Worm (Caenorhabditis elegans) whole organism, late embryonic: Measurements from ENCODE around the gene ZK809.1.

ENCODE experiments used
- C08G9.2 ChIP-seq: sonication (generic microtip); optimal IDR thresholded peaks from 2 replicates; lab custom pipeline; 2016; ENCODE audit warnings: mild to moderate bottlenecking, missing genetic modification characterization, moderate library complexity, missing compliant biosample characterization
- K02D7.2 ChIP-seq: sonication (generic microtip); optimal IDR thresholded peaks from 2 replicates; lab custom pipeline; 2017; ENCODE audit warnings: mild to moderate bottlenecking, missing genetic modification characterization, missing compliant biosample characterization
- T23F11.4 ChIP-seq: fragments of 200-800 bp; sonication (Bioruptor generic); optimal IDR thresholded peaks from 2 replicates; lab custom pipeline; 2018; ENCODE audit warnings: mild to moderate bottlenecking, missing genetic modification characterization, missing compliant biosample characterization
- Y22D7AL.16 ChIP-seq: sonication (generic microtip); optimal IDR thresholded peaks from 2 replicates; lab custom pipeline; 2016; ENCODE audit warnings: missing genetic modification characterization, missing compliant biosample characterization
- ceh-14 ChIP-seq: sonication (generic microtip); optimal IDR thresholded peaks from 2 replicates; lab custom pipeline; 2016; ENCODE audit warnings: missing genotype, missing genetic modification characterization, missing compliant biosample characterization
- ceh-18 ChIP-seq: sonication (generic microtip); optimal IDR thresholded peaks from 2 replicates; lab custom pipeline; 2016; ENCODE audit warnings: missing genetic modification characterization, missing compliant biosample characterization
- ceh-19 ChIP-seq: fragments of 200-800 bp; sonication (Bioruptor generic); optimal IDR thresholded peaks from 2 replicates; lab custom pipeline; 2018; ENCODE audit warnings: mild to moderate bottlenecking, missing genetic modification characterization, missing compliant biosample characterization
- ceh-24 ChIP-seq: sonication (generic microtip); optimal IDR thresholded peaks from 2 replicates; lab custom pipeline; 2016; ENCODE audit warnings: mild to moderate bottlenecking, missing genetic modification characterization, missing compliant biosample characterization
- ceh-30 ChIP-seq: fragments of 150-350 bp; optimal IDR thresholded peaks from 2 replicates; lab custom pipeline; 2014; ENCODE audit warnings: missing biosample characterization, missing genetic modification characterization
- ceh-34 ChIP-seq: sonication (generic microtip); optimal IDR thresholded peaks from 2 replicates; lab custom pipeline; 2016; ENCODE audit warnings: mild to moderate bottlenecking, missing genetic modification characterization, missing compliant biosample characterization
- ceh-48 ChIP-seq: sonication (generic microtip); optimal IDR thresholded peaks from 2 replicates; lab custom pipeline; 2016; ENCODE audit warnings: missing genetic modification characterization, inconsistent platforms, missing compliant biosample characterization
- ceh-9 ChIP-seq: sonication (generic microtip); optimal IDR thresholded peaks from 2 replicates; lab custom pipeline; 2016; ENCODE audit warnings: mild to moderate bottlenecking, missing genetic modification characterization, inconsistent platforms, missing compliant biosample characterization
- che-1 ChIP-seq: sonication (generic microtip); optimal IDR thresholded peaks from 2 replicates; lab custom pipeline; 2016; ENCODE audit warnings: mild to moderate bottlenecking, missing genetic modification characterization, missing compliant biosample characterization
- dmd-4 ChIP-seq: sonication (generic microtip); optimal IDR thresholded peaks from 2 replicates; lab custom pipeline; 2016; ENCODE audit warnings: borderline replicate concordance, missing genetic modification characterization, missing compliant biosample characterization
- dve-1 ChIP-seq: sonication (generic microtip); optimal IDR thresholded peaks from 2 replicates; lab custom pipeline; 2017; ENCODE audit warnings: antibody characterized with exemption, mild to moderate bottlenecking, missing genetic modification characterization, missing compliant biosample characterization
- ets-4 ChIP-seq: sonication (generic microtip); optimal IDR thresholded peaks from 2 replicates; lab custom pipeline; 2016; ENCODE audit warnings: missing genetic modification characterization, missing compliant biosample characterization
- fkh-6 ChIP-seq: sonication (generic microtip); optimal IDR thresholded peaks from 2 replicates; lab custom pipeline; 2016; ENCODE audit warnings: missing genetic modification characterization, missing compliant biosample characterization
- gmeb-2 ChIP-seq: sonication (generic microtip); optimal IDR thresholded peaks from 2 replicates; lab custom pipeline; 2016; ENCODE audit warnings: missing genetic modification characterization, inconsistent platforms, missing compliant biosample characterization
- hlh-13 ChIP-seq: fragments of 200-800 bp; sonication (Bioruptor generic); optimal IDR thresholded peaks from 2 replicates; lab custom pipeline; 2018; ENCODE audit warnings: mild to moderate bottlenecking, missing genetic modification characterization, missing compliant biosample characterization
- hlh-8 ChIP-seq: sonication (generic microtip); optimal IDR thresholded peaks from 2 replicates; lab custom pipeline; 2016; ENCODE audit warnings: missing genotype, missing genetic modification characterization, missing compliant biosample characterization
- lim-6 ChIP-seq: sonication (generic microtip); optimal IDR thresholded peaks from 2 replicates; lab custom pipeline; 2016; ENCODE audit warnings: missing genetic modification characterization, missing compliant biosample characterization
- mec-3 ChIP-seq: sonication (generic microtip); optimal IDR thresholded peaks from 2 replicates; lab custom pipeline; 2016; ENCODE audit warnings: borderline replicate concordance, missing genetic modification characterization, missing compliant biosample characterization
- nfya-1 ChIP-seq: sonication (generic microtip); optimal IDR thresholded peaks from 2 replicates; lab custom pipeline; 2017; ENCODE audit warnings: missing genetic modification characterization, mild to moderate bottlenecking, missing compliant biosample characterization, antibody characterized with exemption, moderate library complexity
- nhr-11 ChIP-seq: fragments of 150-350 bp; optimal IDR thresholded peaks from 2 replicates; lab custom pipeline; 2014; ENCODE audit warnings: missing biosample characterization, missing genetic modification characterization
- npax-4 ChIP-seq: sonication (generic microtip); optimal IDR thresholded peaks from 2 replicates; lab custom pipeline; 2016; ENCODE audit warnings: missing genetic modification characterization, missing compliant biosample characterization
- odd-2 ChIP-seq: sonication (generic microtip); optimal IDR thresholded peaks from 2 replicates; lab custom pipeline; 2017; ENCODE audit warnings: antibody characterized with exemption, mild to moderate bottlenecking, missing genetic modification characterization, missing compliant biosample characterization
- pag-3 ChIP-seq: sonication (generic microtip); optimal IDR thresholded peaks from 2 replicates; lab custom pipeline; 2016; ENCODE audit warnings: missing compliant biosample characterization, missing genetic modification characterization, borderline replicate concordance
- pax-1 ChIP-seq: fragments of 150-350 bp; optimal IDR thresholded peaks from 2 replicates; lab custom pipeline; 2014; ENCODE audit warnings: missing biosample characterization, missing genetic modification characterization
- pqm-1 ChIP-seq: sonication (generic microtip); optimal IDR thresholded peaks from 2 replicates; lab custom pipeline; 2016; ENCODE audit warnings: missing genetic modification characterization, missing compliant biosample characterization
- pros-1 ChIP-seq: fragments of 150-350 bp; optimal IDR thresholded peaks from 2 replicates; lab custom pipeline; 2014; ENCODE audit warnings: missing biosample characterization, missing genetic modification reagents, missing genetic modification characterization
- ref-2 ChIP-seq: sonication (generic microtip); optimal IDR thresholded peaks from 2 replicates; lab custom pipeline; 2016; ENCODE audit warnings: missing genetic modification characterization, missing compliant biosample characterization
- rnt-1 ChIP-seq: sonication (generic microtip); optimal IDR thresholded peaks from 2 replicates; lab custom pipeline; 2016; ENCODE audit warnings: missing genetic modification characterization, missing compliant biosample characterization
- sdc-2 ChIP-seq: sonication (generic microtip); optimal IDR thresholded peaks from 2 replicates; lab custom pipeline; 2016; ENCODE audit warnings: missing genotype, missing genetic modification characterization, missing compliant biosample characterization
- sox-2 ChIP-seq: fragments of 200-800 bp; sonication (Bioruptor generic); IDR thresholded peaks from 2 replicates; pipeline ENCODE4 v1.3.6; 2022; ENCODE audit warnings: missing genetic modification reagents, missing genetic modification characterization, missing compliant biosample characterization
- sox-4 ChIP-seq: sonication (generic microtip); optimal IDR thresholded peaks from 2 replicates; lab custom pipeline; 2017; ENCODE audit warnings: mild to moderate bottlenecking, missing genetic modification characterization, inconsistent platforms, missing compliant biosample characterization
- syd-9 ChIP-seq: sonication (generic microtip); optimal IDR thresholded peaks from 2 replicates; lab custom pipeline; 2016; ENCODE audit warnings: mild to moderate bottlenecking, missing genetic modification characterization, moderate library complexity, missing compliant biosample characterization
- unc-3 ChIP-seq, 2 experiments: fragments of 200-800 bp in 1 of 2; sonication (Bioruptor generic) in 1 of 2; sonication (generic microtip) in 1 of 2; conservative IDR thresholded peaks in 1 of 2; optimal IDR thresholded peaks in 1 of 2; 2 replicates each; pipeline versions ENCODE4 v1.3.6 to Lab custom; 2016 to 2022; ENCODE audit warnings: missing compliant biosample characterization in 2 of 2, missing genetic modification characterization in 2 of 2, missing genetic modification reagents in 1 of 2
- zip-5 ChIP-seq: sonication (generic microtip); optimal IDR thresholded peaks from 2 replicates; lab custom pipeline; 2016; ENCODE audit warnings: missing genetic modification characterization, missing compliant biosample characterization

Gene ZK809.1

DNA sequence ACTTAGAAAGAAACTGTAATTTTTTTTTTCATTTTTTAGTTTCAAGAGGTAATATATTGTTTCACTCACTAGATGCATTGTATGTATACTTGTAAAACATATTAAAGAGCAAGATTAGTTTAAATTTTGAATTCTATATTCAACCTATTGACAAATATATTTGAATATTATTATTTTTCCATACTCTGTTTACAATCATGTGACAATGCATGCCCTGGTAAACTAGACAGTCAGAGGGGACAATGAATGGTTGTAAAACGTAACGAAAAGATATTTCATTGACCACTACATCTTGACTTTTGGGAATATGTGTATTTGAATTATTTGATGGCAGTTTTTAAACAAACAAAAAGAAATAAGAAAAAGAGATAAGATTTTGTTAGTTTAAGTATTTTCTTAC lies 19.6 kb upstream of the ZK809.1 start:
- no peak for TF ChIP-seq pqm-1 (tag; lab: Kevin White, UChicago)
- TF ChIP-seq lim-6 (tag; lab: Kevin White, UChicago), result no peak
- TF ChIP-seq pax-1 (tag; lab: Kevin White, UChicago), result no peak
- no peak for TF ChIP-seq hlh-13 (GFP tag; lab: Kevin White, UChicago)
- no peak for TF ChIP-seq unc-3 (GFP tag; conservative IDR thresholded peaks at IDR 0.05; lab: Robert Waterston, UW)
- TF ChIP-seq unc-3 (tag; optimal IDR thresholded peaks at IDR 0.05; lab: Kevin White, UChicago), result no peak
- no peak for TF ChIP-seq dve-1
- no peak for TF ChIP-seq mec-3 (tag; lab: Kevin White, UChicago)
- TF ChIP-seq syd-9 (tag; lab: Kevin White, UChicago), result no peak
- TF ChIP-seq sox-2, result no peak
- TF ChIP-seq ceh-19 (GFP tag; lab: Kevin White, UChicago), result no peak
- TF ChIP-seq sdc-2, result no peak
- TF ChIP-seq hlh-8 (tag; lab: Kevin White, UChicago), result no peak
- TF ChIP-seq C08G9.2 (tag; lab: Kevin White, UChicago), result no peak

- TF ChIP-seq ceh-9 (tag; lab: Kevin White, UChicago), result no peak
- TF ChIP-seq rnt-1 (tag; lab: Kevin White, UChicago), result no peak
- TF ChIP-seq pqm-1 (tag; lab: Kevin White, UChicago), result no peak
- TF ChIP-seq ceh-14 (tag; lab: Kevin White, UChicago), result no peak
- TF ChIP-seq T23F11.4 (GFP tag; lab: Kevin White, UChicago), result no peak
- TF ChIP-seq pros-1 (tag; lab: Kevin White, UChicago), result no peak
- TF ChIP-seq gmeb-2 (tag; lab: Kevin White, UChicago), result no peak
- TF ChIP-seq fkh-6, result no peak
- no peak for TF ChIP-seq ceh-48 (tag; lab: Kevin White, UChicago)
- no peak for TF ChIP-seq K02D7.2 (tag; lab: Kevin White, UChicago)
- no peak for TF ChIP-seq Y22D7AL.16 (tag; lab: Kevin White, UChicago)
- no peak for TF ChIP-seq dmd-4 (tag; lab: Kevin White, UChicago)
- no peak for TF ChIP-seq nfya-1 (tag; lab: Kevin White, UChicago)
- no peak for TF ChIP-seq pag-3
- no peak for TF ChIP-seq npax-4 (tag; lab: Kevin White, UChicago)
- no peak for TF ChIP-seq sox-4 (tag; lab: Kevin White, UChicago)
- TF ChIP-seq nhr-11, result no peak
Observed at ce11 chrIV:11623060-11623459, 18.8 kb upstream of the ZK809.1 start, which contains the start of gene lys-4. Gene lys-4, minus strand, starts transcription at chrIV:11623174.

DNA sequence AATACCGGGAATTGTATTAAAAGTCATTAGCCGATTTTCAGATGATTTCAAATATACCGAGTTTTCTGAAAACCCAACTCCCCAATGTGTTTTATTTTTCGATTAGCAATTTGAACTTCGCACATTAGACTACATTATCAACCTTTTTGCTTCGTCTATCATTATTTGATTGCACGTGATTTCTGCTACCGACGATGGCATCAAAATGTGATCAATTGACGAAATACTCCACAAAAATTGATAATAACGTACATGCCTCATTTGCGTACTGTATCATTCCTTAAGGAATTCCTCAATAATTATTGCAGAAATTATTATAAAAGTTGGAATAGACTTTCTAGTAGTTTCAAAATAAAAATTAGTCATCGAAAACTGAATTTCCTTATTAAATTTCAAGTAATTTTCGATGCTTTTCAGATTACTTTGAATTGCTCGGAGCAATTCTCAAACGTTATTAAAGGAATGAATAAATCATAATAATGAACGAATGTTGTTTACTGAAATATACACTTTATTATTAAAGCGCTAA lies 18.1 kb upstream of the ZK809.1 start:
- no peak for TF ChIP-seq rnt-1 (tag; lab: Kevin White, UChicago)
- TF ChIP-seq ref-2 (tag; lab: Kevin White, UChicago), result no peak
- TF ChIP-seq che-1 (tag; lab: Kevin White, UChicago), result no peak
- no peak for TF ChIP-seq ets-4
- TF ChIP-seq ceh-18 (tag; lab: Kevin White, UChicago), result no peak
- TF ChIP-seq fkh-6, result no peak
- TF ChIP-seq odd-2 (tag; lab: Kevin White, UChicago), result no peak
- no peak for TF ChIP-seq hlh-13 (GFP tag; lab: Kevin White, UChicago)
- no peak for TF ChIP-seq pax-1 (tag; lab: Kevin White, UChicago)
- no peak for TF ChIP-seq ceh-24
- TF ChIP-seq ceh-34, result no peak
- TF ChIP-seq ceh-30, result no peak
- TF ChIP-seq mec-3 (tag; lab: Kevin White, UChicago), result no peak
- TF ChIP-seq gmeb-2 (tag; lab: Kevin White, UChicago), result no peak
- TF ChIP-seq zip-5 (tag; lab: Kevin White, UChicago), result no peak
